Worm (Caenorhabditis elegans) whole organism, young adult: ENCODE data around the gene F49C5.12.

ENCODE experiments used
- B0336.3 ChIP-seq: fragments of 200-800 bp; sonication (Bioruptor generic); IDR thresholded peaks from 2 replicates; pipeline ENCODE4 v1.3.6; 2022; ENCODE audit warnings: missing genetic modification characterization, missing compliant biosample characterization
- D2030.7 ChIP-seq: fragments of 200-800 bp; sonication (Bioruptor generic); IDR thresholded peaks from 2 replicates; pipeline ENCODE4 v1.3.6; 2022; ENCODE audit warnings: missing genetic modification reagents, missing genetic modification characterization, missing compliant biosample characterization
- F33H1.4 ChIP-seq: fragments of 200-800 bp; sonication (Bioruptor generic); IDR thresholded peaks from 2 replicates; pipeline ENCODE4 v1.3.6; 2022; ENCODE audit warnings: missing genetic modification reagents, missing genetic modification characterization, missing compliant biosample characterization
- F37B4.10 ChIP-seq: fragments of 200-800 bp; sonication (Bioruptor generic); IDR thresholded peaks from 2 replicates; pipeline ENCODE4 v1.3.6; 2022; ENCODE audit warnings: missing genetic modification characterization, missing compliant biosample characterization
- F39B2.1 ChIP-seq: fragments of 200-800 bp; sonication (Bioruptor generic); IDR thresholded peaks from 2 replicates; pipeline ENCODE4 v1.3.6; 2022; ENCODE audit warnings: missing genetic modification reagents, missing genetic modification characterization, missing compliant biosample characterization
- F52B5.7 ChIP-seq: sonication (generic microtip); optimal IDR thresholded peaks from 2 replicates; lab custom pipeline; 2016; ENCODE audit warnings: mild to moderate bottlenecking, missing genetic modification characterization, missing compliant biosample characterization
- F55B11.4 ChIP-seq: sonication (generic microtip); optimal IDR thresholded peaks from 2 replicates; lab custom pipeline; 2016; ENCODE audit warnings: missing compliant biosample characterization, missing genetic modification characterization, borderline replicate concordance; ENCODE audit not compliant: insufficient read depth
- F57A8.1 ChIP-seq: fragments of 200-800 bp; sonication (Bioruptor generic); optimal IDR thresholded peaks from 2 replicates; lab custom pipeline; 2018; ENCODE audit warnings: mild to moderate bottlenecking, missing genetic modification characterization, moderate library complexity, missing compliant biosample characterization
- F57C9.4 ChIP-seq: sonication (generic microtip); optimal IDR thresholded peaks from 2 replicates; lab custom pipeline; 2017; ENCODE audit warnings: mild to moderate bottlenecking, missing genetic modification characterization, missing compliant biosample characterization
- K12H6.12 ChIP-seq: fragments of 200-800 bp; sonication (Bioruptor generic); optimal IDR thresholded peaks from 2 replicates; lab custom pipeline; 2018; ENCODE audit warnings: mild to moderate bottlenecking, missing genetic modification characterization, missing compliant biosample characterization
- Y67H2A.10 ChIP-seq: fragments of 200-800 bp; sonication (Bioruptor generic); conservative IDR thresholded peaks from 2 replicates; pipeline ENCODE4 v1.3.6; 2022; ENCODE audit warnings: missing genetic modification reagents, missing genetic modification characterization, missing compliant biosample characterization
- Y95B8A.8 ChIP-seq: fragments of 200-800 bp; sonication (Bioruptor generic); IDR thresholded peaks from 2 replicates; pipeline ENCODE4 v1.3.6; 2022; ENCODE audit warnings: missing genetic modification reagents, missing genetic modification characterization, missing compliant biosample characterization
- ZK185.1 ChIP-seq: sonication (generic microtip); optimal IDR thresholded peaks from 2 replicates; lab custom pipeline; 2016; ENCODE audit warnings: mild to moderate bottlenecking, missing genetic modification characterization, missing compliant biosample characterization; ENCODE audit not compliant: poor library complexity, severe bottlenecking
- attf-3 ChIP-seq: fragments of 200-800 bp; sonication (Bioruptor generic); conservative IDR thresholded peaks from 2 replicates; pipeline ENCODE4 v1.3.6; 2022; ENCODE audit warnings: missing genetic modification reagents, missing genetic modification characterization, missing compliant biosample characterization
- ceh-91 ChIP-seq: fragments of 200-800 bp; sonication (Bioruptor generic); IDR thresholded peaks from 2 replicates; pipeline ENCODE4 v1.3.6; 2022; ENCODE audit warnings: missing genetic modification reagents, missing genetic modification characterization, missing compliant biosample characterization
- dpff-1 ChIP-seq: sonication (generic microtip); optimal IDR thresholded peaks from 2 replicates; lab custom pipeline; 2017; ENCODE audit warnings: mild to moderate bottlenecking, missing genetic modification characterization, missing compliant biosample characterization
- egl-44 ChIP-seq: fragments of 200-800 bp; sonication (Bioruptor generic); IDR thresholded peaks from 2 replicates; pipeline ENCODE4 v1.3.6; 2022; ENCODE audit warnings: missing genetic modification reagents, missing genetic modification characterization, missing compliant biosample characterization
- ekl-4 ChIP-seq: fragments of 200-800 bp; sonication (Bioruptor generic); IDR thresholded peaks from 2 replicates; pipeline ENCODE4 v1.3.6; 2022; ENCODE audit warnings: missing genetic modification reagents, missing genetic modification characterization, missing compliant biosample characterization
- fkh-3 ChIP-seq: sonication (generic microtip); optimal IDR thresholded peaks from 2 replicates; lab custom pipeline; 2016; ENCODE audit warnings: mild to moderate bottlenecking, missing genetic modification characterization, missing compliant biosample characterization
- him-1 ChIP-seq: sonication (generic microtip); optimal IDR thresholded peaks from 2 replicates; lab custom pipeline; 2016; ENCODE audit warnings: missing genotype, missing genetic modification reagents, missing genetic modification characterization, missing compliant biosample characterization
- hlh-12 ChIP-seq: sonication (generic microtip); optimal IDR thresholded peaks from 2 replicates; lab custom pipeline; 2016; ENCODE audit warnings: missing genetic modification characterization, missing compliant biosample characterization
- hmg-20 ChIP-seq: fragments of 200-800 bp; sonication (Bioruptor generic); IDR thresholded peaks from 2 replicates; pipeline ENCODE4 v1.3.6; 2022; ENCODE audit warnings: missing genetic modification reagents, missing genetic modification characterization, missing compliant biosample characterization
- hsf-1 ChIP-seq: fragments of 200-800 bp; sonication (Bioruptor generic); IDR thresholded peaks from 2 replicates; pipeline ENCODE4 v1.3.6; 2022; ENCODE audit warnings: missing genetic modification reagents, missing genetic modification characterization, missing compliant biosample characterization
- let-526 ChIP-seq: fragments of 200-800 bp; sonication (Bioruptor generic); IDR thresholded peaks from 2 replicates; pipeline ENCODE4 v1.3.6; 2022; ENCODE audit warnings: missing genetic modification reagents, missing genetic modification characterization, missing compliant biosample characterization
- lin-26 ChIP-seq: fragments of 200-800 bp; sonication (Bioruptor generic); IDR thresholded peaks from 2 replicates; pipeline ENCODE4 v1.3.6; 2022; ENCODE audit warnings: missing genetic modification reagents, missing genetic modification characterization, missing compliant biosample characterization
- lin-40 ChIP-seq: sonication (generic microtip); optimal IDR thresholded peaks from 2 replicates; lab custom pipeline; 2016; ENCODE audit warnings: missing genetic modification characterization, mild to moderate bottlenecking, missing compliant biosample characterization, missing genotype, missing genetic modification reagents
- lin-54 ChIP-seq: fragments of 200-800 bp; sonication (Bioruptor generic); optimal IDR thresholded peaks from 2 replicates; lab custom pipeline; 2018; ENCODE audit warnings: mild to moderate bottlenecking, missing genetic modification characterization, missing compliant biosample characterization
- madf-6 ChIP-seq: fragments of 200-800 bp; sonication (Bioruptor generic); IDR thresholded peaks from 2 replicates; pipeline ENCODE4 v1.3.6; 2022; ENCODE audit warnings: missing genetic modification reagents, missing genetic modification characterization, missing compliant biosample characterization
- mes-4 ChIP-seq: sonication (generic microtip); optimal IDR thresholded peaks from 2 replicates; lab custom pipeline; 2016; ENCODE audit warnings: missing genotype, missing genetic modification characterization, missing compliant biosample characterization
- mxl-1 ChIP-seq: sonication (generic microtip); optimal IDR thresholded peaks from 2 replicates; lab custom pipeline; 2016; ENCODE audit warnings: missing genetic modification characterization, missing compliant biosample characterization
- nhr-179 ChIP-seq: sonication (generic microtip); optimal IDR thresholded peaks from 2 replicates; lab custom pipeline; 2016; ENCODE audit warnings: mild to moderate bottlenecking, missing genetic modification characterization, missing compliant biosample characterization
- nhr-27 ChIP-seq: fragments of 200-800 bp; sonication (Bioruptor generic); optimal IDR thresholded peaks from 2 replicates; lab custom pipeline; 2018; ENCODE audit warnings: mild to moderate bottlenecking, missing genetic modification characterization, moderate library complexity, missing compliant biosample characterization
- nhr-80 ChIP-seq: sonication (generic microtip); optimal IDR thresholded peaks from 2 replicates; lab custom pipeline; 2016; ENCODE audit warnings: missing genetic modification characterization, missing compliant biosample characterization
- sdz-38 ChIP-seq: sonication (generic microtip); optimal IDR thresholded peaks from 2 replicates; lab custom pipeline; 2016; ENCODE audit warnings: missing genotype, missing genetic modification characterization, missing compliant biosample characterization
- snpc-1.1 ChIP-seq: sonication (generic microtip); optimal IDR thresholded peaks from 2 replicates; lab custom pipeline; 2017; ENCODE audit warnings: missing genetic modification characterization, mild to moderate bottlenecking, missing compliant biosample characterization, antibody characterized with exemption, moderate library complexity, missing genotype, missing genetic modification reagents; ENCODE audit not compliant: insufficient read depth
- snpc-1.3 ChIP-seq: sonication (generic microtip); optimal IDR thresholded peaks from 2 replicates; lab custom pipeline; 2017; ENCODE audit warnings: missing genetic modification characterization, mild to moderate bottlenecking, missing compliant biosample characterization, antibody characterized with exemption, moderate library complexity, missing genotype, missing genetic modification reagents; ENCODE audit not compliant: insufficient read depth
- snpc-4 ChIP-seq, 5 experiments: fragments of 150-350 bp in 1 of 5; sonication (generic microtip) in 4 of 5; optimal IDR thresholded peaks; 2 replicates each; lab custom pipeline; 2014 to 2018; ENCODE audit warnings: missing genetic modification characterization in 5 of 5, missing biosample characterization in 3 of 5, antibody characterized with exemption in 2 of 5, mild to moderate bottlenecking in 2 of 5, missing compliant biosample characterization in 2 of 5, missing genotype in 2 of 5, moderate library complexity in 2 of 5, missing genetic modification reagents in 1 of 5
- tbx-9 ChIP-seq: sonication (generic microtip); optimal IDR thresholded peaks from 2 replicates; lab custom pipeline; 2016; ENCODE audit warnings: borderline replicate concordance, missing genetic modification characterization, inconsistent platforms, missing compliant biosample characterization
- ztf-18 ChIP-seq: sonication (generic microtip); optimal IDR thresholded peaks from 2 replicates; lab custom pipeline; 2016; ENCODE audit warnings: missing genotype, mild to moderate bottlenecking, missing genetic modification characterization, missing compliant biosample characterization
- ztf-22 ChIP-seq: fragments of 200-800 bp; sonication (Bioruptor generic); optimal IDR thresholded peaks from 2 replicates; lab custom pipeline; 2018; ENCODE audit warnings: mild to moderate bottlenecking, missing genetic modification characterization, moderate library complexity, missing compliant biosample characterization

F49C5.12 gene

ce11 chrII:12549613-12550012 lies 10.5 kb downstream of the F49C5.12 start:
- TF ChIP-seq F33H1.4 (GFP tag; lab: Robert Waterston, UW): no peak

- TF ChIP-seq let-526 (GFP tag; lab: Robert Waterston, UW): no peak
- TF ChIP-seq, all 124 proteins: peak for 0
These were observed 12.6 kb downstream of the F49C5.12 start, which contains the start of gene F49C5.16 for ce11 chrII:12547547-12547946. TSS of gene F49C5.16 (plus strand) at chrII:12547847.

- no peak for TF ChIP-seq him-1 (tag; lab: Kevin White, UChicago)
- no peak for TF ChIP-seq nhr-27 (tag; lab: Kevin White, UChicago)
- no peak for TF ChIP-seq hlh-12
- no peak for TF ChIP-seq F52B5.7 (tag; lab: Kevin White, UChicago)
- no peak for TF ChIP-seq tbx-9 (tag; lab: Kevin White, UChicago)
- no peak for TF ChIP-seq Y95B8A.8 (GFP tag; lab: Robert Waterston, UW)
- no peak for TF ChIP-seq ztf-18 (tag; lab: Kevin White, UChicago)
- no peak for TF ChIP-seq F57C9.4 (tag; lab: Kevin White, UChicago)
- TF ChIP-seq ceh-91 (GFP tag; lab: Robert Waterston, UW): no peak
- TF ChIP-seq F37B4.10: no peak
- TF ChIP-seq attf-3 (GFP tag; lab: Robert Waterston, UW): no peak
- no peak for TF ChIP-seq F55B11.4 (tag; lab: Kevin White, UChicago)
- no peak for TF ChIP-seq lin-26 (GFP tag; lab: Robert Waterston, UW)
- no peak for TF ChIP-seq egl-44
- no peak for TF ChIP-seq Y67H2A.10
- TF ChIP-seq nhr-179 (tag; lab: Kevin White, UChicago): no peak
- no peak for TF ChIP-seq sdz-38 (tag; lab: Kevin White, UChicago)
- TF ChIP-seq hsf-1 (GFP tag; lab: Robert Waterston, UW): no peak
- TF ChIP-seq, all 124 proteins: peak for 0
These were observed 13.7 kb downstream of the F49C5.12 start, which contains the start of the genes F49C5.5 and F49C5.10 for ce11 chrII:12546413-12546812. TSS of gene F49C5.5 (minus strand) at chrII:12546513. TSS of gene F49C5.10 (plus strand) at chrII:12546756.

ce11 chrII:12544533-12544932 lies 15.6 kb downstream of the F49C5.12 start, which contains the start of gene F49C5.9:
TSS of gene F49C5.9 (minus strand) at chrII:12544633.
- no peak for TF ChIP-seq madf-6
- TF ChIP-seq mxl-1 (tag; lab: Kevin White, UChicago): no peak
- no peak for TF ChIP-seq snpc-1.1 (tag; lab: Kevin White, UChicago)
- no peak for TF ChIP-seq F39B2.1 (GFP tag; lab: Robert Waterston, UW)
- TF ChIP-seq ztf-22: no peak
- TF ChIP-seq ZK185.1 (tag; lab: Kevin White, UChicago): no peak
- no peak for TF ChIP-seq nhr-80 (tag; lab: Kevin White, UChicago)
- TF ChIP-seq sdz-38 (tag; lab: Kevin White, UChicago): no peak

- no peak for TF ChIP-seq nhr-27 (tag; lab: Kevin White, UChicago)
- peak; percentile 29 for TF ChIP-seq snpc-1.3 (tag; lab: Kevin White, UChicago)
- TF ChIP-seq him-1 (tag; lab: Kevin White, UChicago): peak; percentile 42
- peak; percentile 39 for TF ChIP-seq mes-4 (tag; lab: Kevin White, UChicago)
- TF ChIP-seq K12H6.12 (tag; lab: Kevin White, UChicago): no peak
- peak; percentile 40 for TF ChIP-seq snpc-4 (GFP tag; optimal IDR thresholded peaks at IDR 0.05; lab: Kevin White, UChicago)
- TF ChIP-seq snpc-4 (tag; optimal IDR thresholded peaks at IDR 0.05; lab: Kevin White, UChicago): peak in 1 of 4 experiments; percentile 30
- TF ChIP-seq F57A8.1 (GFP tag; lab: Kevin White, UChicago): peak; percentile 56
- no peak; the same call in none of the 2 replicates for TF ChIP-seq D2030.7
- no peak for TF ChIP-seq hmg-20
- no peak for TF ChIP-seq lin-40 (tag; lab: Kevin White, UChicago)
- TF ChIP-seq dpff-1: no peak
- peak; percentile 27 for TF ChIP-seq fkh-3 (tag; lab: Kevin White, UChicago)
- 0 out of 2 replicates have a peak, but pooled peaks have one; percentile 21 for TF ChIP-seq ekl-4 (GFP tag; lab: Robert Waterston, UW)
- TF ChIP-seq lin-54: peak; percentile 1
- peak; percentile 44 for TF ChIP-seq snpc-1.1 (tag; lab: Kevin White, UChicago)
- peak; percentile 30; the same call in 1 of the 2 replicates for TF ChIP-seq egl-44
- no peak for TF ChIP-seq B0336.3 (GFP tag; lab: Robert Waterston, UW)
- no peak for TF ChIP-seq F37B4.10
These were observed 17.5 kb downstream of the F49C5.12 start for ce11 chrII:12542594-12542997.
